Fruit fly (Drosophila melanogaster) whole organism, embryonic: Measurements from ENCODE around the gene CG34244.

Source experiments
- Asciz ChIP-seq: fragments of 200-800 bp; sonication (Bioruptor generic); optimal IDR thresholded peaks from 2 replicates; lab custom pipeline; 2017; ENCODE audit warnings: missing biosample characterization, mild to moderate bottlenecking, missing genetic modification characterization, missing genetic modification reagents
- Atf-2 ChIP-seq: fragments of 200-800 bp; sonication (Bioruptor generic); optimal IDR thresholded peaks from 2 replicates; lab custom pipeline; 2016; ENCODE audit warnings: missing biosample characterization, missing genetic modification characterization
- CG11247 ChIP-seq: fragments of 200-800 bp; sonication (Bioruptor generic); IDR thresholded peaks from 2 replicates; pipeline ENCODE4 v1.3.6; 2022; ENCODE audit warnings: missing biosample characterization, missing genetic modification characterization
- CG11696 ChIP-seq: fragments of 200-800 bp; sonication (Bioruptor generic); IDR thresholded peaks from 2 replicates; pipeline ENCODE4 v1.3.6; 2022; ENCODE audit warnings: missing biosample characterization, missing genetic modification characterization
- CG11723 ChIP-seq: fragments of 200-800 bp; sonication (Bioruptor generic); optimal IDR thresholded peaks from 2 replicates; lab custom pipeline; 2017; ENCODE audit warnings: missing biosample characterization, mild to moderate bottlenecking, missing genetic modification characterization
- CG12236 ChIP-seq: fragments of 200-800 bp; sonication (Bioruptor generic); optimal IDR thresholded peaks from 2 replicates; lab custom pipeline; 2016; ENCODE audit warnings: missing biosample characterization, missing genetic modification characterization
- CG14050 ChIP-seq: fragments of 200-800 bp; sonication (Bioruptor generic); IDR thresholded peaks from 3 replicates; pipeline ENCODE4 v1.3.6; 2022; ENCODE audit warnings: missing biosample characterization, missing genetic modification characterization
- CG14441 ChIP-seq: fragments of 200-800 bp; sonication (Bioruptor generic); IDR thresholded peaks from 2 replicates; pipeline ENCODE4 v1.3.6; 2022; ENCODE audit warnings: missing biosample characterization, missing genetic modification characterization
- CG1529 ChIP-seq: fragments of 200-800 bp; sonication (Bioruptor generic); optimal IDR thresholded peaks from 3 replicates; lab custom pipeline; 2018; ENCODE audit warnings: missing biosample characterization, missing genetic modification characterization
- CG15514 ChIP-seq: fragments of 200-800 bp; sonication (Bioruptor generic); optimal IDR thresholded peaks from 3 replicates; lab custom pipeline; 2017; ENCODE audit warnings: missing biosample characterization, missing genetic modification characterization, mild to moderate bottlenecking, moderate library complexity, missing genetic modification reagents
- CG15601 ChIP-seq: fragments of 200-800 bp; sonication (Bioruptor generic); optimal IDR thresholded peaks from 3 replicates; lab custom pipeline; 2019; ENCODE audit warnings: missing biosample characterization, mild to moderate bottlenecking, missing genetic modification characterization, moderate library complexity
- CG17568 ChIP-seq: fragments of 200-800 bp; sonication (Bioruptor generic); optimal IDR thresholded peaks from 2 replicates; lab custom pipeline; 2018; ENCODE audit warnings: missing biosample characterization, mild to moderate bottlenecking, missing genetic modification characterization, moderate library complexity
- CG17802 ChIP-seq: fragments of 200-800 bp; sonication (Bioruptor generic); optimal IDR thresholded peaks from 2 replicates; lab custom pipeline; 2018; ENCODE audit warnings: missing biosample characterization, mild to moderate bottlenecking, missing genetic modification characterization, moderate library complexity
- CG18262 ChIP-seq: fragments of 200-800 bp; optimal IDR thresholded peaks from 3 replicates; lab custom pipeline; 2019; ENCODE audit warnings: missing biosample characterization, mild to moderate bottlenecking, missing genetic modification characterization, moderate library complexity
- CG30431 ChIP-seq: fragments of 200-800 bp; sonication (Bioruptor generic); optimal IDR thresholded peaks from 2 replicates; lab custom pipeline; 2017; ENCODE audit warnings: missing biosample characterization, missing genetic modification characterization
- CG3065 ChIP-seq: fragments of 200-800 bp; sonication (Bioruptor generic); optimal IDR thresholded peaks from 2 replicates; lab custom pipeline; 2016; ENCODE audit warnings: missing biosample characterization, missing genetic modification characterization
- CG4328 ChIP-seq: fragments of 200-800 bp; sonication (Bioruptor generic); optimal IDR thresholded peaks from 3 replicates; lab custom pipeline; 2017; ENCODE audit warnings: missing biosample characterization, missing genetic modification reagents, missing genetic modification characterization
- CG5180 ChIP-seq: fragments of 200-800 bp; sonication (Bioruptor generic); optimal IDR thresholded peaks from 3 replicates; lab custom pipeline; 2017; ENCODE audit warnings: missing biosample characterization, missing genetic modification characterization, mild to moderate bottlenecking, moderate library complexity, missing genetic modification reagents
- CG6683 ChIP-seq: fragments of 200-800 bp; sonication (Bioruptor generic); optimal IDR thresholded peaks from 2 replicates; lab custom pipeline; 2017; ENCODE audit warnings: missing biosample characterization, mild to moderate bottlenecking, missing genetic modification characterization, missing genetic modification reagents
- CG6791 ChIP-seq: fragments of 200-800 bp; sonication (Bioruptor generic); IDR thresholded peaks from 3 replicates; pipeline ENCODE4 v1.3.6; 2022; ENCODE audit warnings: missing biosample characterization, missing genetic modification characterization; ENCODE audit not compliant: partially characterized antibody
- CG7372 ChIP-seq: fragments of 200-800 bp; sonication (Bioruptor generic); IDR thresholded peaks from 2 replicates; pipeline ENCODE4 v1.3.6; 2022; ENCODE audit warnings: missing biosample characterization, missing genetic modification characterization
- CG7556 ChIP-seq: fragments of 200-800 bp; sonication (Bioruptor generic); optimal IDR thresholded peaks from 2 replicates; lab custom pipeline; 2017; ENCODE audit warnings: missing biosample characterization, mild to moderate bottlenecking, missing genetic modification characterization
- CG8388 ChIP-seq: fragments of 200-800 bp; sonication (Bioruptor generic); optimal IDR thresholded peaks from 2 replicates; lab custom pipeline; 2019; ENCODE audit warnings: missing biosample characterization, mild to moderate bottlenecking, missing genetic modification characterization, moderate library complexity
- CG9797 ChIP-seq: fragments of 200-800 bp; sonication (Bioruptor generic); optimal IDR thresholded peaks from 3 replicates; lab custom pipeline; 2018; ENCODE audit warnings: missing biosample characterization, mild to moderate bottlenecking, missing genetic modification characterization
- CTCF ChIP-seq: fragments of 200-800 bp; sonication (Bioruptor generic); optimal IDR thresholded peaks from 2 replicates; lab custom pipeline; 2017; ENCODE audit warnings: missing biosample characterization, mild to moderate bottlenecking, missing genetic modification characterization, moderate library complexity
- Chrac-16 ChIP-seq: fragments of 200-800 bp; sonication (Bioruptor generic); optimal IDR thresholded peaks from 3 replicates; lab custom pipeline; 2016; ENCODE audit warnings: missing biosample characterization, missing genetic modification characterization
- D19B ChIP-seq: fragments of 200-800 bp; sonication (Bioruptor generic); optimal IDR thresholded peaks from 2 replicates; lab custom pipeline; 2017; ENCODE audit warnings: missing biosample characterization, mild to moderate bottlenecking, missing genetic modification characterization
- H2.0 ChIP-seq: fragments of 200-800 bp; sonication (Bioruptor generic); IDR thresholded peaks from 2 replicates; pipeline ENCODE4 v1.3.6; 2022; ENCODE audit warnings: missing biosample characterization, missing genetic modification characterization
- Hmr ChIP-seq: fragments of 200-800 bp; sonication (Bioruptor generic); optimal IDR thresholded peaks from 3 replicates; lab custom pipeline; 2017; ENCODE audit warnings: mild to moderate bottlenecking, missing biosample characterization, missing genetic modification reagents, missing genetic modification characterization
- Hr3 ChIP-seq: fragments of 200-800 bp; sonication (Bioruptor generic); optimal IDR thresholded peaks from 3 replicates; lab custom pipeline; 2016; ENCODE audit warnings: missing biosample characterization, missing genetic modification characterization
- Lim3 ChIP-seq: fragments of 200-800 bp; sonication (Bioruptor generic); IDR thresholded peaks from 2 replicates; pipeline ENCODE4 v1.3.6; 2022; ENCODE audit warnings: missing biosample characterization, missing genetic modification characterization
- NC2α ChIP-seq: fragments of 200-800 bp; sonication (Bioruptor generic); optimal IDR thresholded peaks from 2 replicates; lab custom pipeline; 2016; ENCODE audit warnings: missing biosample characterization, missing genetic modification characterization
- Poxn ChIP-seq: fragments of 200-800 bp; sonication (Bioruptor generic); IDR thresholded peaks from 2 replicates; pipeline ENCODE4 v1.3.6; 2022; ENCODE audit warnings: missing biosample characterization, missing genetic modification characterization
- Rfx ChIP-seq: fragments of 200-800 bp; sonication (Bioruptor generic); IDR thresholded peaks from 2 replicates; pipeline ENCODE4 v1.3.6; 2022; ENCODE audit warnings: missing biosample characterization, missing genetic modification characterization
- Xbp1 ChIP-seq: fragments of 200-800 bp; sonication (Bioruptor generic); optimal IDR thresholded peaks from 3 replicates; lab custom pipeline; 2016; ENCODE audit warnings: missing biosample characterization, mild to moderate bottlenecking, missing genetic modification characterization
- ara ChIP-seq: fragments of 200-800 bp; sonication (Bioruptor generic); IDR thresholded peaks from 2 replicates; pipeline ENCODE4 v1.3.6; 2022; ENCODE audit warnings: missing biosample characterization, missing genetic modification characterization
- crp ChIP-seq, 2 experiments: fragments of 200-800 bp; sonication (Bioruptor generic); optimal IDR thresholded peaks; 2 replicates in 1 of 2; 3 replicates in 1 of 2; lab custom pipeline; 2017; ENCODE audit warnings: missing biosample characterization in 2 of 2, missing genetic modification characterization in 2 of 2, mild to moderate bottlenecking in 1 of 2, moderate library complexity in 1 of 2
- danr ChIP-seq: fragments of 200-800 bp; sonication (Bioruptor generic); IDR thresholded peaks from 2 replicates; pipeline ENCODE4 v1.3.6; 2022; ENCODE audit warnings: missing biosample characterization, missing genetic modification characterization
- dimm ChIP-seq: fragments of 200-800 bp; sonication (Bioruptor generic); IDR thresholded peaks from 2 replicates; pipeline ENCODE4 v1.3.6; 2022; ENCODE audit warnings: missing biosample characterization, missing genetic modification characterization
- exex ChIP-seq: fragments of 200-800 bp; sonication (Bioruptor generic); optimal IDR thresholded peaks from 4 replicates; lab custom pipeline; 2018; ENCODE audit warnings: missing biosample characterization, mild to moderate bottlenecking, missing genetic modification characterization, moderate library complexity
- fd102C ChIP-seq: fragments of 200-800 bp; sonication (Bioruptor generic); optimal IDR thresholded peaks from 2 replicates; lab custom pipeline; 2018; ENCODE audit warnings: missing biosample characterization, mild to moderate bottlenecking, missing genetic modification characterization, moderate library complexity
- fu2 ChIP-seq: fragments of 200-800 bp; sonication (Bioruptor generic); optimal IDR thresholded peaks from 2 replicates; lab custom pipeline; 2016; ENCODE audit warnings: missing biosample characterization, missing genetic modification characterization
- hbn ChIP-seq: fragments of 200-800 bp; sonication (Bioruptor generic); IDR thresholded peaks from 2 replicates; pipeline ENCODE4 v1.3.6; 2022; ENCODE audit warnings: missing biosample characterization, missing genetic modification characterization; ENCODE audit not compliant: partially characterized antibody
- jumu ChIP-seq: fragments of 200-800 bp; sonication (Bioruptor generic); optimal IDR thresholded peaks from 3 replicates; lab custom pipeline; 2016; ENCODE audit warnings: missing biosample characterization, missing genetic modification characterization
- oc ChIP-seq: fragments of 200-800 bp; sonication (Bioruptor generic); optimal IDR thresholded peaks from 2 replicates; lab custom pipeline; 2018; ENCODE audit warnings: missing biosample characterization, mild to moderate bottlenecking, missing genetic modification characterization, moderate library complexity
- salm ChIP-seq: fragments of 200-800 bp; sonication (Bioruptor generic); optimal IDR thresholded peaks from 2 replicates; lab custom pipeline; 2018; ENCODE audit warnings: missing biosample characterization, mild to moderate bottlenecking, missing genetic modification characterization
- shn ChIP-seq: fragments of 200-800 bp; sonication (Bioruptor generic); optimal IDR thresholded peaks from 3 replicates; lab custom pipeline; 2016; ENCODE audit warnings: missing biosample characterization, missing genetic modification characterization
- sob ChIP-seq: fragments of 200-800 bp; sonication (Bioruptor generic); IDR thresholded peaks from 2 replicates; pipeline ENCODE4 v1.3.6; 2022; ENCODE audit warnings: missing biosample characterization, missing genetic modification characterization
- stc ChIP-seq: fragments of 200-800 bp; sonication (Bioruptor generic); IDR thresholded peaks from 2 replicates; pipeline ENCODE4 v1.3.6; 2022; ENCODE audit warnings: missing biosample characterization, missing genetic modification characterization
- wor ChIP-seq: fragments of 200-800 bp; sonication (Bioruptor generic); IDR thresholded peaks from 2 replicates; pipeline ENCODE4 v1.3.6; 2022; ENCODE audit warnings: missing biosample characterization, missing genetic modification characterization
- zf30C ChIP-seq: fragments of 200-800 bp; sonication (Bioruptor generic); optimal IDR thresholded peaks from 3 replicates; lab custom pipeline; 2018; ENCODE audit warnings: missing biosample characterization, mild to moderate bottlenecking, missing genetic modification characterization

The CG34244 gene

dm6 chr3L:14217677-14218254 is 18.0 kb downstream of the CG34244 start, which contains the start of gene CG7768 (continued):
- TF ChIP-seq oc (tag; lab: Kevin White, UChicago) = no peak
- peak; percentile 23 for TF ChIP-seq CG15601 (tag; lab: Kevin White, UChicago)
- TF ChIP-seq sob (GFP tag; lab: Robert Waterston, UW) = no peak
- no peak for TF ChIP-seq CG17802 (tag; lab: Kevin White, UChicago)
- peak; percentile 75 for TF ChIP-seq CG17568 (GFP tag; lab: Kevin White, UChicago)
- TF ChIP-seq CG11247 (GFP tag; lab: Robert Waterston, UW) = no peak
- no peak for TF ChIP-seq crp (GFP tag; optimal IDR thresholded peaks at IDR 0.05; lab: Kevin White, UChicago)
- TF ChIP-seq Hmr = peak; percentile 84
- no peak for TF ChIP-seq CG18262 (tag; lab: Kevin White, UChicago)
- TF ChIP-seq Lim3 = no peak
- no peak for TF ChIP-seq hbn (GFP tag; lab: Robert Waterston, UW)
- peak; percentile 51; the same call in 1 of the 2 replicates for TF ChIP-seq Rfx (GFP tag; lab: Robert Waterston, UW)
- no peak for TF ChIP-seq CG14441 (GFP tag; lab: Robert Waterston, UW)
- TF ChIP-seq Asciz (GFP tag; lab: Kevin White, UChicago) = peak; percentile 66
- TF ChIP-seq Xbp1 (GFP tag; lab: Kevin White, UChicago) = no peak
- TF ChIP-seq CG3065 (GFP tag; lab: Kevin White, UChicago) = no peak
- TF ChIP-seq CG5180 (GFP tag; lab: Kevin White, UChicago) = peak; percentile 58
- no peak for TF ChIP-seq shn (GFP tag; lab: Kevin White, UChicago)
- TF ChIP-seq zf30C (GFP tag; lab: Kevin White, UChicago) = no peak
- TF ChIP-seq wor (GFP tag; lab: Robert Waterston, UW) = no peak
- no peak for TF ChIP-seq danr (GFP tag; lab: Robert Waterston, UW)
- TF ChIP-seq Poxn (GFP tag; lab: Robert Waterston, UW) = peak; percentile 27; the same call in 1 of the 2 replicates
- TF ChIP-seq jumu = no peak
- peak; percentile 29 for TF ChIP-seq CTCF
- no peak for TF ChIP-seq CG30431 (GFP tag; lab: Kevin White, UChicago)
- TF ChIP-seq salm (tag; lab: Kevin White, UChicago) = no peak
- TF ChIP-seq stc (GFP tag; lab: Robert Waterston, UW) = no peak
- TF ChIP-seq CG11696 (GFP tag; lab: Robert Waterston, UW) = no peak
- no peak for TF ChIP-seq Chrac-16
- peak; percentile 67 for TF ChIP-seq fd102C (GFP tag; lab: Kevin White, UChicago)
- no peak for TF ChIP-seq D19B (GFP tag; lab: Kevin White, UChicago)
- no peak for TF ChIP-seq CG6791 (GFP tag; lab: Robert Waterston, UW)
- peak; percentile 36 for TF ChIP-seq fu2 (GFP tag; lab: Kevin White, UChicago)
- TF ChIP-seq CG9797 (GFP tag; lab: Kevin White, UChicago) = no peak
- TF ChIP-seq Hr3 = no peak
- TF ChIP-seq CG15514 (GFP tag; lab: Kevin White, UChicago) = peak; percentile 79
- TF ChIP-seq CG12236 (GFP tag; lab: Kevin White, UChicago) = peak; percentile 10
- peak; percentile 65 for TF ChIP-seq CG6683
- no peak for TF ChIP-seq H2.0 (GFP tag; lab: Robert Waterston, UW)
- 0 out of 3 replicates have a peak, but pooled peaks have one; percentile 14 for TF ChIP-seq CG14050 (GFP tag; lab: Robert Waterston, UW)
- no peak for TF ChIP-seq CG7372
- no peak for TF ChIP-seq CG1529
- TF ChIP-seq Atf-2 = no peak
- peak; percentile 28 for TF ChIP-seq CG11723 (GFP tag; lab: Kevin White, UChicago)
- peak; percentile 45 for TF ChIP-seq CG4328 (GFP tag; lab: Kevin White, UChicago)
- TF ChIP-seq exex (tag; lab: Kevin White, UChicago) = peak; percentile 47
- TF ChIP-seq CG7556 (GFP tag; lab: Kevin White, UChicago) = peak; percentile 38
- no peak for TF ChIP-seq CG8388 (GFP tag; lab: Kevin White, UChicago)
- no peak for TF ChIP-seq NC2α (GFP tag; lab: Kevin White, UChicago)
- no peak for TF ChIP-seq dimm (GFP tag; lab: Robert Waterston, UW)
- TF ChIP-seq ara (GFP tag; lab: Robert Waterston, UW) = no peak
